Worm (Caenorhabditis elegans) whole organism, young adult: Measurements from ENCODE around the gene Y45G5AM.4.

Source experiments
- B0019.2 ChIP-seq: fragments of 200-800 bp; sonication (Bioruptor generic); conservative IDR thresholded peaks from 2 replicates; pipeline ENCODE4 v1.3.6; 2022; ENCODE audit warnings: missing genetic modification reagents, missing genetic modification characterization, missing compliant biosample characterization
- B0035.1 ChIP-seq: sonication (generic microtip); optimal IDR thresholded peaks from 2 replicates; lab custom pipeline; 2016; ENCODE audit warnings: missing genetic modification characterization, mild to moderate bottlenecking, missing compliant biosample characterization, missing genotype, missing genetic modification reagents
- B0336.3 ChIP-seq: fragments of 200-800 bp; sonication (Bioruptor generic); IDR thresholded peaks from 2 replicates; pipeline ENCODE4 v1.3.6; 2022; ENCODE audit warnings: missing genetic modification characterization, missing compliant biosample characterization
- C17E4.6 ChIP-seq: fragments of 200-800 bp; sonication (Bioruptor generic); IDR thresholded peaks from 2 replicates; pipeline ENCODE4 v1.3.6; 2022; ENCODE audit warnings: missing genetic modification reagents, missing genetic modification characterization, missing compliant biosample characterization
- D2030.7 ChIP-seq: fragments of 200-800 bp; sonication (Bioruptor generic); IDR thresholded peaks from 2 replicates; pipeline ENCODE4 v1.3.6; 2022; ENCODE audit warnings: missing genetic modification reagents, missing genetic modification characterization, missing compliant biosample characterization
- F33H1.4 ChIP-seq: fragments of 200-800 bp; sonication (Bioruptor generic); IDR thresholded peaks from 2 replicates; pipeline ENCODE4 v1.3.6; 2022; ENCODE audit warnings: missing genetic modification reagents, missing genetic modification characterization, missing compliant biosample characterization
- F39B2.1 ChIP-seq: fragments of 200-800 bp; sonication (Bioruptor generic); IDR thresholded peaks from 2 replicates; pipeline ENCODE4 v1.3.6; 2022; ENCODE audit warnings: missing genetic modification reagents, missing genetic modification characterization, missing compliant biosample characterization
- aptf-3 ChIP-seq: fragments of 200-800 bp; sonication (Bioruptor generic); IDR thresholded peaks from 2 replicates; pipeline ENCODE4 v1.3.6; 2022; ENCODE audit warnings: missing genetic modification characterization, missing compliant biosample characterization
- athp-1 ChIP-seq: sonication (generic microtip); optimal IDR thresholded peaks from 2 replicates; lab custom pipeline; 2017; ENCODE audit warnings: mild to moderate bottlenecking, missing genetic modification characterization, missing compliant biosample characterization
- attf-3 ChIP-seq: fragments of 200-800 bp; sonication (Bioruptor generic); conservative IDR thresholded peaks from 2 replicates; pipeline ENCODE4 v1.3.6; 2022; ENCODE audit warnings: missing genetic modification reagents, missing genetic modification characterization, missing compliant biosample characterization
- attf-5 ChIP-seq: fragments of 200-800 bp; sonication (Bioruptor generic); optimal IDR thresholded peaks from 2 replicates; lab custom pipeline; 2018; ENCODE audit warnings: mild to moderate bottlenecking, missing genetic modification characterization, missing compliant biosample characterization
- ceh-91 ChIP-seq: fragments of 200-800 bp; sonication (Bioruptor generic); IDR thresholded peaks from 2 replicates; pipeline ENCODE4 v1.3.6; 2022; ENCODE audit warnings: missing genetic modification reagents, missing genetic modification characterization, missing compliant biosample characterization
- dox-1 ChIP-seq: fragments of 200-800 bp; sonication (Bioruptor generic); IDR thresholded peaks from 2 replicates; pipeline ENCODE4 v1.3.6; 2022; ENCODE audit warnings: missing genetic modification reagents, missing genetic modification characterization, missing compliant biosample characterization
- dpl-1 ChIP-seq: fragments of 150-350 bp; optimal IDR thresholded peaks from 2 replicates; lab custom pipeline; 2014; ENCODE audit warnings: missing biosample characterization, missing genetic modification reagents, missing genetic modification characterization
- lsl-1 ChIP-seq: fragments of 200-800 bp; sonication (Bioruptor generic); optimal IDR thresholded peaks from 2 replicates; lab custom pipeline; 2018; ENCODE audit warnings: mild to moderate bottlenecking, missing genetic modification characterization, moderate library complexity, missing compliant biosample characterization
- madf-3 ChIP-seq: fragments of 200-800 bp; sonication (Bioruptor generic); IDR thresholded peaks from 2 replicates; pipeline ENCODE4 v1.3.6; 2022; ENCODE audit warnings: missing genetic modification reagents, missing genetic modification characterization, missing compliant biosample characterization
- madf-6 ChIP-seq: fragments of 200-800 bp; sonication (Bioruptor generic); IDR thresholded peaks from 2 replicates; pipeline ENCODE4 v1.3.6; 2022; ENCODE audit warnings: missing genetic modification reagents, missing genetic modification characterization, missing compliant biosample characterization
- snpc-3.4 ChIP-seq: sonication (generic microtip); optimal IDR thresholded peaks from 2 replicates; lab custom pipeline; 2017; ENCODE audit warnings: missing genetic modification characterization, mild to moderate bottlenecking, missing compliant biosample characterization, antibody characterized with exemption, moderate library complexity, missing genotype, missing genetic modification reagents
- snpc-4 ChIP-seq, 5 experiments: fragments of 150-350 bp in 1 of 5; sonication (generic microtip) in 4 of 5; optimal IDR thresholded peaks; 2 replicates each; lab custom pipeline; 2014 to 2018; ENCODE audit warnings: missing genetic modification characterization in 5 of 5, missing biosample characterization in 3 of 5, antibody characterized with exemption in 2 of 5, mild to moderate bottlenecking in 2 of 5, missing compliant biosample characterization in 2 of 5, missing genotype in 2 of 5, moderate library complexity in 2 of 5, missing genetic modification reagents in 1 of 5
- unc-130 ChIP-seq: sonication (generic microtip); optimal IDR thresholded peaks from 2 replicates; lab custom pipeline; 2016; ENCODE audit warnings: missing genetic modification reagents, missing genetic modification characterization, missing compliant biosample characterization
- unc-62 ChIP-seq: fragments of 150-350 bp; optimal IDR thresholded peaks from 2 replicates; lab custom pipeline; 2014; ENCODE audit warnings: missing biosample characterization, missing genetic modification reagents, missing genetic modification characterization
- xnd-1 ChIP-seq: sonication (generic microtip); optimal IDR thresholded peaks from 2 replicates; lab custom pipeline; 2016; ENCODE audit warnings: missing genotype, missing genetic modification reagents, missing genetic modification characterization, missing compliant biosample characterization
- ztf-26 ChIP-seq: sonication (generic microtip); optimal IDR thresholded peaks from 2 replicates; lab custom pipeline; 2017; ENCODE audit warnings: missing genetic modification characterization, missing compliant biosample characterization
- ztf-3 ChIP-seq: fragments of 200-800 bp; sonication (Bioruptor generic); optimal IDR thresholded peaks from 2 replicates; lab custom pipeline; 2018; ENCODE audit warnings: mild to moderate bottlenecking, missing genetic modification characterization, missing compliant biosample characterization

Gene Y45G5AM.4

DNA sequence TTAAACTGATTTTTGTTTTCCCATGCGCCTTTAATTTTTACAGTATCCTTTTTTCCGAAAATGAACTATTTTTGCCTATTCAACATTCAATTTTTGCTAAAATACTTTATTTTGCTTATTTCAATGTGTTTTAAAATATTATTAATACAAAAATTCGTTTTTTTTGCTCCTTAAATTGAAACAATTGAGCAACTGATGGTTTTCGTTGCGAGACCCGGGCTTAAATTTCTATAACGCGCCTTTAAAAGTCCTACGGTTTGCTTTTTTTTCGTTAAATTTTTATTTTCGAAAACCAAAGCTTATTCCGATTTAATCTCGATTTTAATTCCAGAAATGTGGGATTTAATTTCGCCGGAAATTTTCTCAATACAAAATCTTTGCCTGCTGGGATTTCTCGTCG is 32.3 kb downstream of the Y45G5AM.4 start, which contains the start of gene algn-5:
TSS of gene algn-5 (plus strand) at position 295 of the 400 bp plus-strand sequence.
- peak; percentile 71 for TF ChIP-seq madf-6 (GFP tag; lab: Robert Waterston, UW)
- TF ChIP-seq F33H1.4 (GFP tag; lab: Robert Waterston, UW) = peak; percentile 86
- peak; percentile 44; the same call in 1 of the 2 replicates for TF ChIP-seq D2030.7
- TF ChIP-seq xnd-1 (tag; lab: Kevin White, UChicago) = peak; percentile 76
- no peak for TF ChIP-seq athp-1 (tag; lab: Kevin White, UChicago)
- TF ChIP-seq dox-1 (GFP tag; lab: Robert Waterston, UW) = no peak
- 0 out of 2 replicates have a peak, but pooled peaks have one; percentile 10 for TF ChIP-seq ceh-91
- peak; percentile 90 for TF ChIP-seq lsl-1
- TF ChIP-seq, all 124 proteins: peak for 6

ce11 chrV:4199185-4199584 is 36.2 kb downstream of the Y45G5AM.4 start, which contains the start of gene rpac-40:
TSS of gene rpac-40 (plus strand) at chrV:4199485.
- TF ChIP-seq unc-130 (GFP tag; lab: Kevin White, UChicago) (no peak), snpc-4 (GFP tag; optimal IDR thresholded peaks at IDR 0.05; lab: Kevin White, UChicago) (no peak), snpc-4 (tag; optimal IDR thresholded peaks at IDR 0.05; lab: Kevin White, UChicago) (no peak), unc-62 (GFP tag; lab: Kevin White, UChicago) (no peak), ztf-26 (tag; lab: Kevin White, UChicago) (no peak), dpl-1 (no peak), madf-6 (GFP tag; lab: Robert Waterston, UW) (0 out of 2 replicates have a peak, but pooled peaks have one; percentile 10), F39B2.1 (no peak)
- TF ChIP-seq, all 124 proteins: peak for 1

DNA sequence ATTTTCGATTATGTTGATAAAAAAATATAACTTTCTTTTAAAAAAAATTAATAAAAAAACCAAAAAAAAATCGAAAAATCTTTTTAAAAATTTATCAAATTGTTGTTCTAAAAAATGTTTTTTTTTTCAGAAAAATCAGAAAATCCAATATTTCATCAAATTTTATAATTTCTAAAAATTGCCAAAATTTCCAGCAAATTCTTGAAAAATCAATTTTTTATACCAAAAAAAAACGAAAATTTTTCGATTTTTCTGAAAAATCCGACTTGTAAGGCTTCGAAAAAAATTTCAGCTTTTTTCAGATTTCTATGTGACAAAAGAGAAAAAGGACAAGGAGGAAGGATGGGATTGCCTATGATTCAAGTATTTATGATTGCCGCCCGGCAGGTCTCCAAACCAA is 41.4 kb downstream of the Y45G5AM.4 start, which contains the start of gene H43I07.1:
TSS of gene H43I07.1 (plus strand) at position 301 of the 400 bp plus-strand sequence.
- TF ChIP-seq ztf-3 (GFP tag; lab: Kevin White, UChicago) (no peak), madf-3 (GFP tag; lab: Robert Waterston, UW) (no peak), snpc-3.4 (tag; lab: Kevin White, UChicago) (no peak), aptf-3 (no peak), B0336.3 (GFP tag; lab: Robert Waterston, UW) (no peak)

DNA sequence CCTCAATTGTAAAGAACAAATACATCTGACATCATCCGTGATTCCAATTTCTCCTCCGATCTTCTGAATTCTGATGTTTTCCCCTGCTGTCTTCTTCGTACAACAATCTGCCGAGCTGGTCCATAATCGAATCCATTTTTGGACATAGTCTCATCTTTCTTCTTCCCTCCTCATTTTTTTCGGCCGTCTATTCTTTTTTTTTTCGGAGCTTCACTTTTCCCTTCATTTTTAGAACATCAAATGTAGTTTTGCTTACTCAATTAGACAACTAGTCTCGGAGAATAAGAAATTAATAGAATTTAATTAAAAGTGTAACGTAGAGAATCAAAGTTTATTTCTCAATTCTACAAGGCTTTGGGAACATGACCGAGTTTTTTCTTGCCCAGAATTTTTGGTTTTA is 48.5 kb downstream of the Y45G5AM.4 start:
- TF ChIP-seq attf-3 (GFP tag; lab: Robert Waterston, UW) (no peak), B0019.2 (GFP tag; lab: Robert Waterston, UW) (no peak), B0035.1 (no peak), C17E4.6 (GFP tag; lab: Robert Waterston, UW) (no peak), attf-5 (GFP tag; lab: Kevin White, UChicago) (no peak)
